Fruit fly (Drosophila melanogaster): ENCODE results near the gene GCS1.

The GCS1 gene

DNA sequence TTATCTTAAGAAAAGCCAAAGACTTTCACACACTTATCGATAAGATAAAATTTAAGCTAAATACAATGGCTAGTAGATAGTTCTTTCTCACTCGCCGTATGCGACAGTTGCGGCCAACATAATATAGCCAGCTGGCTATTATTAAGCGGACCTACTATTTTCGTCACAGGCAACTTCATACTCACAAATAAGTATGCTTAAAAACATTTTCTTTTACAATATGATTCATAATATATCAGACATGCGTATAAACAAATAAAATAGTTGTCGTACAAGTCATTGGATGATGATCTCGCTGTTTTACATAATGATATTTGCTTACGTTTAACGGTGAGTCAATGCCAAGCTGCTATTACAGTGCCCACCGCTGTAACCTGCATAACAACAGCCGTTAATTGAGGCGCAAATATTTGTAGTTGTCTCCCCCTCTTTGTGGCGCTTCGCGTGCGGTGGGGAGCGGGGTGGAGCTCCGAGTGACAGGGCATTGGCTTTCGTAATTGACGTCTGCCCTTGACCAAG is 21.5 kb downstream of the GCS1 start (continued):
- TF ChIP-seq Atf-2 (GFP tag; optimal IDR thresholded peaks at IDR 0.05) (peak; percentile 24), gce (GFP tag; IDR thresholded peaks at IDR 0.05) (0 out of 3 replicates have a peak, but pooled peaks have one; percentile 32), ERR (GFP tag; optimal IDR thresholded peaks at IDR 0.05) (no peak), YL-1 (GFP tag; optimal IDR thresholded peaks at IDR 0.05) (no peak), az2 (GFP tag; optimal IDR thresholded peaks at IDR 0.05) (peak; percentile 54), CG9609 (GFP tag; optimal IDR thresholded peaks at IDR 0.05) (peak; percentile 66), CG17361 (GFP tag; IDR thresholded peaks at IDR 0.05) (peak; percentile 79), nau (GFP tag; optimal IDR thresholded peaks at IDR 0.05) (no peak), Ada2b (GFP tag; IDR thresholded peaks at IDR 0.05) (peak; percentile 31; the same call in 1 of the 2 replicates), CG7786 (GFP tag; optimal IDR thresholded peaks at IDR 0.05) (peak; percentile 52), Spps (tag; optimal IDR thresholded peaks at IDR 0.05) (peak; percentile 19), CG17829 (tag; optimal IDR thresholded peaks at IDR 0.05) (peak; percentile 48), cwo (GFP tag; optimal IDR thresholded peaks at IDR 0.05) (peak; percentile 61), E2f2 (GFP tag; IDR thresholded peaks at IDR 0.05) (peak; percentile 34; the same call in 1 of the 2 replicates), CG4404 (GFP tag; IDR thresholded peaks at IDR 0.05) (no peak), gcm (GFP tag; optimal IDR thresholded peaks at IDR 0.05) (peak; percentile 57), CG13775 (GFP tag; optimal IDR thresholded peaks at IDR 0.05) (peak; percentile 45), br (optimal IDR thresholded peaks at IDR 0.05) (no peak), Optix (GFP tag; IDR thresholded peaks at IDR 0.05) (0 out of 3 replicates have a peak, but pooled peaks have one; percentile 7), pita (GFP tag; optimal IDR thresholded peaks at IDR 0.05) (no peak), CG9876 (GFP tag; optimal IDR thresholded peaks at IDR 0.05) (peak; percentile 18), abd-A (tag; optimal IDR thresholded peaks at IDR 0.05) (no peak), NK7.1 (GFP tag; optimal IDR thresholded peaks at IDR 0.05) (peak; percentile 36), pzg (GFP tag; optimal IDR thresholded peaks at IDR 0.05) (no peak), Dfd (GFP tag; optimal IDR thresholded peaks at IDR 0.05) (no peak), CTCF (GFP tag; optimal IDR thresholded peaks at IDR 0.05) (peak; percentile 8), rib (GFP tag; IDR thresholded peaks at IDR 0.05) (peak; percentile 33; the same call in 1 of the 2 replicates), tio (GFP tag; optimal IDR thresholded peaks at IDR 0.05) (peak; percentile 66), Nf-YA (GFP tag; IDR thresholded peaks at IDR 0.05) (no peak), Hr78 (GFP tag; optimal IDR thresholded peaks at IDR 0.05) (peak in 1 of 2 experiments; percentile 69), CG4617 (GFP tag; optimal IDR thresholded peaks at IDR 0.05; ENCODE audit: borderline replicate concordance) (peak; percentile 3), HmgZ (tag; optimal IDR thresholded peaks at IDR 0.05) (peak; percentile 54), Gsc (GFP tag; IDR thresholded peaks at IDR 0.05) (no peak), Awh (GFP tag; IDR thresholded peaks at IDR 0.05) (peak; percentile 69; the same call in 1 of the 2 replicates), Atf3 (GFP tag; optimal IDR thresholded peaks at IDR 0.05) (no peak), Bteb2 (GFP tag; optimal IDR thresholded peaks at IDR 0.05) (peak; percentile 56), maf-S (GFP tag; optimal IDR thresholded peaks at IDR 0.05) (peak; percentile 49), CG10462 (GFP tag; optimal IDR thresholded peaks at IDR 0.05) (no peak), tx (GFP tag; optimal IDR thresholded peaks at IDR 0.05) (peak; percentile 21), CG3281 (GFP tag; optimal IDR thresholded peaks at IDR 0.05) (peak; percentile 65), CG6654 (GFP tag; optimal IDR thresholded peaks at IDR 0.05) (peak; percentile 55), bab2 (GFP tag; optimal IDR thresholded peaks at IDR 0.05) (peak; percentile 57), tgo (GFP tag; IDR thresholded peaks at IDR 0.05) (peak; percentile 42; the same call in 2 of the 3 replicates), lab (GFP tag; optimal IDR thresholded peaks at IDR 0.05) (peak; percentile 85), CG13123 (GFP tag; optimal IDR thresholded peaks at IDR 0.05) (no peak), yki (optimal IDR thresholded peaks at IDR 0.05) (no peak), E2f1 (GFP tag; IDR thresholded peaks at IDR 0.05) (peak; percentile 54), CG18262 (tag; optimal IDR thresholded peaks at IDR 0.05) (peak; percentile 57), mirr (GFP tag; optimal IDR thresholded peaks at IDR 0.05) (peak; percentile 82), CG10366 (GFP tag; IDR thresholded peaks at IDR 0.05) (peak; percentile 62), esg (GFP tag; conservative IDR thresholded peaks at IDR 0.05) (peak; percentile 67), Taf1 (GFP tag; IDR thresholded peaks at IDR 0.05) (peak; percentile 41; the same call in 1 of the 2 replicates)
